Fruit fly (Drosophila melanogaster): ENCODE data around the gene NPF.

DNA sequence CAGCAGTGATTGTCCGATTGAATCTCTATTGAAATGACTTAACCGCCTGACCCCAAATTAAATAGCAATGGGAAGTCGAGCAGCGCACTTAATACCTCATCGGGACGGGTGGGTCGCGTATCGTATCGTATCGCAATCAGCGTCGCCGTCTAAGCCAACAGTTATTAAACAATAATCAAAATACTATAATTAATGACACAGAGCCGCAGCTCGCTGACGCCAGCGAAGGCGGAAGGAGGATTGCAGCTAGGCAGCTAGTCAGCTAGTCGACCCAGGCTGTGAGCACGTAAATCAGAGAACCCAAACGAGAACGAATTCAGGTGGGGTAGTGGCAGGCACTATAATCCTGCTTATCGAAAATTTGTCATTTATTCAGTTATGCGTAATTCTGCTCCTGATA is at the start of gene NPF:
- TF ChIP-seq CG8301 (tag; optimal IDR thresholded peaks at IDR 0.05) (no peak), CG34367 (tag; optimal IDR thresholded peaks at IDR 0.05) (no peak), CG9948 (tag; optimal IDR thresholded peaks at IDR 0.05) (no peak)

All from whole organism, pupa.